Worm (Caenorhabditis elegans) whole organism, L2 larva: ENCODE results near the gene twk-34.

Experiments used
- C34F6.9 ChIP-seq: fragments of 150-350 bp; optimal IDR thresholded peaks from 2 replicates; lab custom pipeline; 2014; ENCODE audit warnings: missing biosample characterization, missing genetic modification characterization
- F13H6.1 ChIP-seq: sonication (generic microtip); optimal IDR thresholded peaks from 2 replicates; lab custom pipeline; 2016; ENCODE audit warnings: missing genetic modification characterization, missing compliant biosample characterization
- R02D3.7 ChIP-seq: fragments of 150-350 bp; optimal IDR thresholded peaks from 2 replicates; lab custom pipeline; 2014; ENCODE audit warnings: missing biosample characterization, missing genetic modification characterization
- Y55F3AM.14 ChIP-seq: fragments of 200-800 bp; sonication (Bioruptor generic); optimal IDR thresholded peaks from 2 replicates; lab custom pipeline; 2018; ENCODE audit warnings: mild to moderate bottlenecking, missing genetic modification characterization, missing compliant biosample characterization
- ZK546.5 ChIP-seq: sonication (generic microtip); optimal IDR thresholded peaks from 2 replicates; lab custom pipeline; 2017; ENCODE audit warnings: missing biosample characterization, missing genetic modification characterization
- alr-1 ChIP-seq: fragments of 150-350 bp; optimal IDR thresholded peaks from 2 replicates; lab custom pipeline; 2014; ENCODE audit warnings: missing biosample characterization, missing genetic modification characterization
- aly-2 ChIP-seq: fragments of 150-350 bp; optimal IDR thresholded peaks from 2 replicates; lab custom pipeline; 2014; ENCODE audit warnings: missing biosample characterization, missing genetic modification characterization
- ama-1 ChIP-seq: fragments of 150-350 bp; optimal IDR thresholded peaks from 2 replicates; lab custom pipeline; 2018; ENCODE audit warnings: inconsistent platforms
- blmp-1 ChIP-seq: sonication (generic microtip); optimal IDR thresholded peaks from 2 replicates; lab custom pipeline; 2017; ENCODE audit warnings: missing genetic modification characterization, mild to moderate bottlenecking, missing compliant biosample characterization, antibody characterized with exemption, moderate library complexity; ENCODE audit not compliant: insufficient read depth
- ceh-16 ChIP-seq: fragments of 150-350 bp; optimal IDR thresholded peaks from 2 replicates; lab custom pipeline; 2014; ENCODE audit warnings: missing biosample characterization, missing genetic modification characterization
- ceh-82 ChIP-seq: fragments of 150-350 bp; optimal IDR thresholded peaks from 2 replicates; lab custom pipeline; 2014; ENCODE audit warnings: missing biosample characterization, missing genetic modification characterization
- crh-2 ChIP-seq: sonication (generic microtip); optimal IDR thresholded peaks from 2 replicates; lab custom pipeline; 2017; ENCODE audit warnings: missing biosample characterization, missing genetic modification characterization
- dmd-4 ChIP-seq: sonication (generic microtip); optimal IDR thresholded peaks from 2 replicates; lab custom pipeline; 2017; ENCODE audit warnings: missing biosample characterization, missing genetic modification characterization
- egl-27 ChIP-seq: sonication (generic microtip); optimal IDR thresholded peaks from 3 replicates; lab custom pipeline; 2017; ENCODE audit warnings: missing biosample characterization, missing genetic modification reagents, missing genetic modification characterization
- elt-1 ChIP-seq: fragments of 150-350 bp; optimal IDR thresholded peaks from 2 replicates; lab custom pipeline; 2014; ENCODE audit warnings: missing biosample characterization, missing genetic modification characterization
- elt-3 ChIP-seq: sonication (generic microtip); optimal IDR thresholded peaks from 2 replicates; lab custom pipeline; 2017; ENCODE audit warnings: missing biosample characterization, missing genetic modification characterization
- fos-1 ChIP-seq: fragments of 150-350 bp; optimal IDR thresholded peaks from 2 replicates; lab custom pipeline; 2014; ENCODE audit warnings: missing biosample characterization, missing genetic modification characterization
- gmeb-1 ChIP-seq: fragments of 150-350 bp; optimal IDR thresholded peaks from 2 replicates; lab custom pipeline; 2014; ENCODE audit warnings: missing biosample characterization, missing genetic modification characterization
- lin-11 ChIP-seq: fragments of 150-350 bp; sonication (generic microtip); optimal IDR thresholded peaks from 2 replicates; lab custom pipeline; 2014; ENCODE audit warnings: missing biosample characterization, missing genetic modification characterization, inconsistent platforms, mixed read lengths
- lin-13 ChIP-seq: fragments of 150-350 bp; optimal IDR thresholded peaks from 2 replicates; lab custom pipeline; 2014; ENCODE audit warnings: missing biosample characterization, missing genetic modification reagents, missing genetic modification characterization
- lin-39 ChIP-seq: fragments of 150-350 bp; optimal IDR thresholded peaks from 2 replicates; lab custom pipeline; 2014; ENCODE audit warnings: missing biosample characterization, missing genetic modification reagents, missing genetic modification characterization
- lsy-2 ChIP-seq, 2 experiments: fragments of 150-350 bp in 1 of 2; sonication (generic microtip) in 1 of 2; optimal IDR thresholded peaks; 2 replicates each; lab custom pipeline; 2014 to 2017; ENCODE audit warnings: missing biosample characterization in 2 of 2, missing genetic modification characterization in 2 of 2
- mab-5 ChIP-seq: fragments of 150-350 bp; optimal IDR thresholded peaks from 2 replicates; lab custom pipeline; 2014; ENCODE audit warnings: missing biosample characterization, missing genetic modification characterization
- mbf-1 ChIP-seq: sonication (generic microtip); optimal IDR thresholded peaks from 2 replicates; lab custom pipeline; 2017; ENCODE audit warnings: missing biosample characterization, missing genetic modification characterization
- mdl-1 ChIP-seq, 2 experiments: fragments of 150-350 bp in 1 of 2; sonication (generic microtip) in 1 of 2; optimal IDR thresholded peaks; 2 replicates each; lab custom pipeline; 2017; ENCODE audit warnings: missing biosample characterization in 2 of 2, missing genetic modification characterization in 2 of 2
- nhr-10 ChIP-seq: sonication (generic microtip); optimal IDR thresholded peaks from 2 replicates; lab custom pipeline; 2017; ENCODE audit warnings: missing biosample characterization, missing genetic modification characterization
- nhr-11 ChIP-seq: fragments of 150-350 bp; optimal IDR thresholded peaks from 2 replicates; lab custom pipeline; 2014; ENCODE audit warnings: missing biosample characterization, missing genetic modification characterization
- nhr-12 ChIP-seq: fragments of 150-350 bp; optimal IDR thresholded peaks from 2 replicates; lab custom pipeline; 2014; ENCODE audit warnings: missing biosample characterization, missing genetic modification characterization
- nhr-129 ChIP-seq: fragments of 150-350 bp; optimal IDR thresholded peaks from 2 replicates; lab custom pipeline; 2014; ENCODE audit warnings: missing biosample characterization, missing genetic modification characterization
- nhr-21 ChIP-seq: fragments of 150-350 bp; optimal IDR thresholded peaks from 2 replicates; lab custom pipeline; 2014; ENCODE audit warnings: missing biosample characterization, missing genetic modification characterization
- nhr-23 ChIP-seq: fragments of 150-350 bp; optimal IDR thresholded peaks from 2 replicates; lab custom pipeline; 2014; ENCODE audit warnings: missing biosample characterization, missing genetic modification reagents, missing genetic modification characterization
- nhr-237 ChIP-seq: fragments of 150-350 bp; optimal IDR thresholded peaks from 2 replicates; lab custom pipeline; 2014; ENCODE audit warnings: missing biosample characterization, missing genetic modification characterization
- nhr-25 ChIP-seq: fragments of 150-350 bp; sonication (generic microtip); optimal IDR thresholded peaks from 3 replicates; lab custom pipeline; 2014; ENCODE audit warnings: missing biosample characterization, missing genetic modification characterization
- nhr-6 ChIP-seq: fragments of 150-350 bp; optimal IDR thresholded peaks from 2 replicates; lab custom pipeline; 2014; ENCODE audit warnings: missing biosample characterization, missing genetic modification characterization
- nhr-77 ChIP-seq: fragments of 150-350 bp; optimal IDR thresholded peaks from 2 replicates; lab custom pipeline; 2014; ENCODE audit warnings: missing biosample characterization, missing genetic modification characterization
- peb-1 ChIP-seq: fragments of 150-350 bp; optimal IDR thresholded peaks from 2 replicates; lab custom pipeline; 2014; ENCODE audit warnings: missing biosample characterization, missing genetic modification characterization
- sem-4 ChIP-seq: fragments of 150-350 bp; optimal IDR thresholded peaks from 2 replicates; lab custom pipeline; 2014; ENCODE audit warnings: missing biosample characterization, missing genetic modification reagents, missing genetic modification characterization
- skn-1 ChIP-seq: sonication (generic microtip); optimal IDR thresholded peaks from 2 replicates; lab custom pipeline; 2017; ENCODE audit warnings: missing biosample characterization, missing genetic modification characterization
- sma-3 ChIP-seq: sonication (generic microtip); optimal IDR thresholded peaks from 2 replicates; lab custom pipeline; 2016; ENCODE audit warnings: missing genetic modification reagents, missing genetic modification characterization, missing compliant biosample characterization
- sma-9 ChIP-seq, 2 experiments: fragments of 150-350 bp in 1 of 2; sonication (generic microtip) in 1 of 2; optimal IDR thresholded peaks; 2 replicates each; lab custom pipeline; 2014 to 2016; ENCODE audit warnings: missing genetic modification characterization in 2 of 2, mild to moderate bottlenecking in 1 of 2, missing biosample characterization in 1 of 2, missing compliant biosample characterization in 1 of 2, missing genetic modification reagents in 1 of 2, moderate library complexity in 1 of 2
- snpc-4 ChIP-seq: fragments of 150-350 bp; optimal IDR thresholded peaks from 2 replicates; lab custom pipeline; 2014; ENCODE audit warnings: missing biosample characterization, missing genetic modification characterization
- unc-39 ChIP-seq: fragments of 150-350 bp; optimal IDR thresholded peaks from 2 replicates; lab custom pipeline; 2014; ENCODE audit warnings: missing biosample characterization, missing genetic modification characterization
- unc-55 ChIP-seq: fragments of 150-350 bp; sonication (generic microtip); optimal IDR thresholded peaks from 3 replicates; lab custom pipeline; 2014; ENCODE audit warnings: missing biosample characterization, missing genetic modification reagents, missing genetic modification characterization
- unc-62 ChIP-seq: fragments of 150-350 bp; optimal IDR thresholded peaks from 2 replicates; lab custom pipeline; 2014; ENCODE audit warnings: missing biosample characterization, missing genetic modification reagents, missing genetic modification characterization
- zag-1 ChIP-seq: fragments of 150-350 bp; optimal IDR thresholded peaks from 2 replicates; lab custom pipeline; 2014; ENCODE audit warnings: missing biosample characterization, missing genetic modification characterization
- ztf-1 ChIP-seq: fragments of 200-800 bp; sonication (Bioruptor generic); conservative IDR thresholded peaks from 2 replicates; pipeline ENCODE4 v1.3.6; 2022; ENCODE audit warnings: missing genetic modification characterization, missing compliant biosample characterization
- ztf-11 ChIP-seq: sonication (generic microtip); optimal IDR thresholded peaks from 2 replicates; lab custom pipeline; 2017; ENCODE audit warnings: missing biosample characterization, missing genetic modification characterization
- ztf-4 ChIP-seq: fragments of 150-350 bp; optimal IDR thresholded peaks from 2 replicates; lab custom pipeline; 2014; ENCODE audit warnings: missing biosample characterization, missing genetic modification characterization

Gene twk-34

ce11 chrV:15664053-15664661, 40.6 kb upstream of the twk-34 start:
- peak; percentile 54 for TF ChIP-seq sem-4 (tag; lab: Kevin White, UChicago)
- TF ChIP-seq nhr-129 (tag; lab: Kevin White, UChicago) = peak; percentile 93
- TF ChIP-seq elt-1 (tag; lab: Kevin White, UChicago) = peak; percentile 26
- TF ChIP-seq alr-1 = no peak
- TF ChIP-seq unc-55 = no peak
- no peak for TF ChIP-seq aly-2 (tag; lab: Kevin White, UChicago)
- TF ChIP-seq gmeb-1 (tag; lab: Kevin White, UChicago) = peak; percentile 15
- TF ChIP-seq nhr-25 (tag; lab: Kevin White, UChicago) = peak; percentile 79
- TF ChIP-seq ceh-16 (tag; lab: Kevin White, UChicago) = peak; percentile 45
- peak; percentile 80 for TF ChIP-seq blmp-1
- TF ChIP-seq C34F6.9 (tag; lab: Kevin White, UChicago) = peak; percentile 25
- peak; percentile 53 for TF ChIP-seq ama-1 (lab: Kevin White, UChicago)
- TF ChIP-seq dmd-4 (tag; lab: Kevin White, UChicago) = no peak
- TF ChIP-seq lsy-2 (tag; optimal IDR thresholded peaks at IDR 0.05; lab: Kevin White, UChicago) = peak in 1 of 2 experiments; percentile 33
- TF ChIP-seq F13H6.1 = peak; percentile 50
- TF ChIP-seq fos-1 = peak; percentile 59
- peak; percentile 53 for TF ChIP-seq sma-9 (GFP tag; optimal IDR thresholded peaks at IDR 0.05; lab: Kevin White, UChicago)
- no peak for TF ChIP-seq sma-9 (tag; optimal IDR thresholded peaks at IDR 0.05; lab: Kevin White, UChicago)
- TF ChIP-seq egl-27 (tag; lab: Kevin White, UChicago) = peak; percentile 5
- peak; percentile 16 for TF ChIP-seq nhr-6
- TF ChIP-seq nhr-21 (tag; lab: Kevin White, UChicago) = no peak
- no peak for TF ChIP-seq lin-13 (GFP tag; lab: Kevin White, UChicago)
- TF ChIP-seq crh-2 (tag; lab: Kevin White, UChicago) = peak; percentile 47
- TF ChIP-seq sma-3 (GFP tag; lab: Kevin White, UChicago) = no peak

ce11 chrV:15666718-15667117, 38.0 kb upstream of the twk-34 start:
- TF ChIP-seq skn-1 (tag; lab: Kevin White, UChicago) (peak; percentile 46), nhr-21 (tag; lab: Kevin White, UChicago) (no peak), ztf-11 (tag; lab: Kevin White, UChicago) (no peak), nhr-12 (tag; lab: Kevin White, UChicago) (no peak), elt-1 (tag; lab: Kevin White, UChicago) (no peak), ama-1 (lab: Kevin White, UChicago) (no peak), ztf-1 (GFP tag; lab: Robert Waterston, UW) (no peak), blmp-1 (peak; percentile 67), F13H6.1 (peak; percentile 66), ztf-4 (no peak), nhr-23 (no peak), C34F6.9 (tag; lab: Kevin White, UChicago) (no peak), nhr-129 (tag; lab: Kevin White, UChicago) (no peak), ceh-16 (tag; lab: Kevin White, UChicago) (no peak), peb-1 (tag; lab: Kevin White, UChicago) (no peak), lin-13 (GFP tag; lab: Kevin White, UChicago) (no peak), gmeb-1 (tag; lab: Kevin White, UChicago) (peak; percentile 65), ZK546.5 (tag; lab: Kevin White, UChicago) (no peak), sma-3 (GFP tag; lab: Kevin White, UChicago) (peak; percentile 33), unc-55 (no peak), mab-5 (tag; lab: Kevin White, UChicago) (no peak), nhr-237 (tag; lab: Kevin White, UChicago) (no peak), unc-39 (no peak), nhr-10 (tag; lab: Kevin White, UChicago) (no peak), fos-1 (peak; percentile 82), ceh-82 (tag; lab: Kevin White, UChicago) (no peak), dmd-4 (tag; lab: Kevin White, UChicago) (no peak), sma-9 (GFP tag; optimal IDR thresholded peaks at IDR 0.05; lab: Kevin White, UChicago) (peak; percentile 85), sma-9 (tag; optimal IDR thresholded peaks at IDR 0.05; lab: Kevin White, UChicago) (no peak), lsy-2 (tag; optimal IDR thresholded peaks at IDR 0.05; lab: Kevin White, UChicago) (no peak), sem-4 (tag; lab: Kevin White, UChicago) (no peak), aly-2 (tag; lab: Kevin White, UChicago) (no peak), snpc-4 (tag; lab: Kevin White, UChicago) (no peak), elt-3 (no peak), egl-27 (tag; lab: Kevin White, UChicago) (no peak), unc-62 (no peak), crh-2 (tag; lab: Kevin White, UChicago) (peak; percentile 72), zag-1 (tag; lab: Kevin White, UChicago) (no peak), alr-1 (no peak), R02D3.7 (tag; lab: Kevin White, UChicago) (no peak), nhr-25 (tag; lab: Kevin White, UChicago) (no peak), lin-39 (tag; lab: Kevin White, UChicago) (no peak), nhr-6 (no peak), nhr-11 (tag; lab: Kevin White, UChicago) (no peak), nhr-77 (tag; lab: Kevin White, UChicago) (no peak), mdl-1 (tag; optimal IDR thresholded peaks at IDR 0.05; lab: Kevin White, UChicago) (peak in 1 of 2 experiments; percentile 67), mbf-1 (tag; lab: Kevin White, UChicago) (no peak), lin-11 (tag; lab: Kevin White, UChicago) (no peak), Y55F3AM.14 (GFP tag; lab: Kevin White, UChicago) (no peak)
- TF ChIP-seq, all 48 proteins: peak for 9
